Worm (Caenorhabditis elegans) whole organism, young adult: ENCODE measurements around the gene srw-39.

Experiments
- Y53F4B.3 ChIP-seq: fragments of 200-800 bp; sonication (Bioruptor generic); IDR thresholded peaks from 2 replicates; pipeline ENCODE4 v1.3.6; 2022; ENCODE audit warnings: missing genetic modification reagents, missing genetic modification characterization, missing compliant biosample characterization
- ZK185.1 ChIP-seq: sonication (generic microtip); optimal IDR thresholded peaks from 2 replicates; lab custom pipeline; 2016; ENCODE audit warnings: mild to moderate bottlenecking, missing genetic modification characterization, missing compliant biosample characterization; ENCODE audit not compliant: poor library complexity, severe bottlenecking
- cebp-2 ChIP-seq: fragments of 200-800 bp; sonication (Bioruptor generic); IDR thresholded peaks from 2 replicates; pipeline ENCODE4 v1.3.6; 2022; ENCODE audit warnings: missing genetic modification characterization, missing compliant biosample characterization
- dpff-1 ChIP-seq: sonication (generic microtip); optimal IDR thresholded peaks from 2 replicates; lab custom pipeline; 2017; ENCODE audit warnings: mild to moderate bottlenecking, missing genetic modification characterization, missing compliant biosample characterization
- egl-44 ChIP-seq: fragments of 200-800 bp; sonication (Bioruptor generic); IDR thresholded peaks from 2 replicates; pipeline ENCODE4 v1.3.6; 2022; ENCODE audit warnings: missing genetic modification reagents, missing genetic modification characterization, missing compliant biosample characterization
- lin-35 ChIP-seq, 3 experiments: fragments of 150-350 bp in 2 of 3; sonication (generic microtip) in 1 of 3; optimal IDR thresholded peaks; 2 replicates each; lab custom pipeline; 2014 to 2018; ENCODE audit warnings: missing biosample characterization in 3 of 3, missing genetic modification characterization in 3 of 3, missing genetic modification reagents in 3 of 3
- madf-3 ChIP-seq: fragments of 200-800 bp; sonication (Bioruptor generic); IDR thresholded peaks from 2 replicates; pipeline ENCODE4 v1.3.6; 2022; ENCODE audit warnings: missing genetic modification reagents, missing genetic modification characterization, missing compliant biosample characterization
- mcd-1 ChIP-seq: fragments of 200-800 bp; sonication (Bioruptor generic); IDR thresholded peaks from 2 replicates; pipeline ENCODE4 v1.3.6; 2022; ENCODE audit warnings: missing genetic modification reagents, missing genetic modification characterization, missing compliant biosample characterization
- nhr-80 ChIP-seq: sonication (generic microtip); optimal IDR thresholded peaks from 2 replicates; lab custom pipeline; 2016; ENCODE audit warnings: missing genetic modification characterization, missing compliant biosample characterization
- pbrm-1 ChIP-seq: fragments of 200-800 bp; sonication (Bioruptor generic); IDR thresholded peaks from 2 replicates; pipeline ENCODE4 v1.3.6; 2022; ENCODE audit warnings: missing genetic modification reagents, missing genetic modification characterization, missing compliant biosample characterization
- rpc-1 ChIP-seq, 2 experiments: fragments of 150-350 bp in 1 of 2; sonication (generic microtip) in 1 of 2; optimal IDR thresholded peaks; 2 replicates each; lab custom pipeline; 2014 to 2018; ENCODE audit warnings: missing biosample characterization in 1 of 2, missing genetic modification characterization in 1 of 2, missing genetic modification reagents in 1 of 2, missing genotype in 1 of 2
- tbp1 ChIP-seq: fragments of 200-800 bp; sonication (Bioruptor generic); optimal IDR thresholded peaks from 2 replicates; lab custom pipeline; 2018; ENCODE audit warnings: mild to moderate bottlenecking, missing genetic modification characterization, missing compliant biosample characterization
- zfh-2 ChIP-seq: fragments of 200-800 bp; sonication (Bioruptor generic); conservative IDR thresholded peaks from 2 replicates; pipeline ENCODE4 v1.3.6; 2022; ENCODE audit warnings: missing genetic modification reagents, missing genetic modification characterization, missing compliant biosample characterization
- ztf-28 ChIP-seq: fragments of 200-800 bp; sonication (Bioruptor generic); IDR thresholded peaks from 2 replicates; pipeline ENCODE4 v1.3.6; 2022; ENCODE audit warnings: missing genetic modification reagents, missing genetic modification characterization, missing compliant biosample characterization
- ztf-6 ChIP-seq: fragments of 200-800 bp; sonication (Bioruptor generic); IDR thresholded peaks from 2 replicates; pipeline ENCODE4 v1.3.6; 2022; ENCODE audit warnings: missing genetic modification reagents, missing genetic modification characterization, missing compliant biosample characterization

srw-39 gene

DNA sequence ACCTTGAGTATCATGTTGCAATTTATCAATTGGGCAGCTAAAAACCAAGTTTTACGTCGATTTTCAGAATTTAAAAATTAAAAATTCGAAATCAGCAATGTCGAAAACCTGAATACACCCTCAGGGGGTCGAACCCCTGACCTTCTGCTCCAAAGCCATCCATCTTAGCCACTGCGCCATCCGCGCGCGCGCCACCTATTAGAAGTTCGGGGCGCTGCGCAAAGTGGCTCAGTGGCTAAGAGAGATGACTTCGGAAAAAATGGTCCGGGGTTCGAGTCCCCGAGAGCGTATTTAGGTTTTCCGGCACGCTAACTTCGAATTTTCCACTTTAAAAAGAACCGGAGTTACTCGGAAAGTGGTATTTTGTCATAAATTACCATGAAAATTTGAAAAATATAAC is 47.4 kb downstream of the srw-39 start:
- TF ChIP-seq cebp-2 (GFP tag; lab: Robert Waterston, UW) (no peak), zfh-2 (peak; percentile 55)

DNA sequence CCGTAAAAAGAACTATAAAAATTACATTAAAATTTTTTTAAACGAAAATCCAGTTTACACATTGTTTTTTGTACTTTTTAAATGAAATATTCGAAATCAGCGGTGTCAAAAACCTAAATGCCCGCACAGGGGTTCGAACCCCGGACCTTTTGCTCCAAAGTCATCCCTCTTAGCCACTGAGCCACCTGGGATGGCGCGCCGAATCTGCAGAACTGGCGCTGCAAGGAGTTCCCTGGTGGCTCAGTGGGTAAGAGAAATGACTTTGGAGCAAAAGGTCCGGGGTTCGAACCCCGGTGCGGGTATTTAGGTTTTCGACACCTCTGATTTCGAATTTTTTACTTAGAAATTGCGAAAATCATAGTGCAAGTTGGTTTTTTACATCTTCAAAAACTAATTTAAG is 48.2 kb downstream of the srw-39 start:
- TF ChIP-seq mcd-1 (GFP tag; lab: Robert Waterston, UW) (no peak), pbrm-1 (GFP tag; lab: Robert Waterston, UW) (no peak), Y53F4B.3 (GFP tag; lab: Robert Waterston, UW) (no peak), ZK185.1 (tag; lab: Kevin White, UChicago) (no peak), tbp1 (GFP tag; lab: Kevin White, UChicago) (peak; percentile 54), dpff-1 (no peak), ztf-28 (GFP tag; lab: Robert Waterston, UW) (no peak), rpc-1 (optimal IDR thresholded peaks at IDR 0.05; lab: Kevin White, UChicago) (no peak), rpc-1 (tag; optimal IDR thresholded peaks at IDR 0.05; lab: Kevin White, UChicago) (peak; percentile 37)

DNA sequence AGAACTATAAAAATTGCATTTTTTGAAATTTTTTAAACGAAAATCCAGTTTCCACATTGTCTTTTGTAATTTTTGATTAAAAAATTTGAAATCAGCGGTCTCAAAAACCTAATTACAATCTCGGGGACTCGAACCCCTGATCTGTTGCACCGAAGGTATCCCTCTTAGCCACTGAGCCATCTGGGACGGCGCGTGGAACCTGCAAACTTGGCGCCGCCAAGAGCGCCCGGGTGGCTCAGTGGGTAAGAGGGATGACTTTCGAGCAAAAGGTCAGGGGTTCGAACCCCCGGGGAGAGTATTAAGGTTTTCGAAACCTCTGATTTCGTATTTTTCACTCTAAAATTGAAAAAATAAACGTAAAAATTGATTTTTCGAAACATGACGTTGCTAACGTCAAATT is 48.8 kb downstream of the srw-39 start:
- TF ChIP-seq zfh-2 (peak; percentile 55; the same call in 1 of the 2 replicates), egl-44 (GFP tag; lab: Robert Waterston, UW) (no peak), madf-3 (no peak), ztf-6 (GFP tag; lab: Robert Waterston, UW) (no peak)

DNA sequence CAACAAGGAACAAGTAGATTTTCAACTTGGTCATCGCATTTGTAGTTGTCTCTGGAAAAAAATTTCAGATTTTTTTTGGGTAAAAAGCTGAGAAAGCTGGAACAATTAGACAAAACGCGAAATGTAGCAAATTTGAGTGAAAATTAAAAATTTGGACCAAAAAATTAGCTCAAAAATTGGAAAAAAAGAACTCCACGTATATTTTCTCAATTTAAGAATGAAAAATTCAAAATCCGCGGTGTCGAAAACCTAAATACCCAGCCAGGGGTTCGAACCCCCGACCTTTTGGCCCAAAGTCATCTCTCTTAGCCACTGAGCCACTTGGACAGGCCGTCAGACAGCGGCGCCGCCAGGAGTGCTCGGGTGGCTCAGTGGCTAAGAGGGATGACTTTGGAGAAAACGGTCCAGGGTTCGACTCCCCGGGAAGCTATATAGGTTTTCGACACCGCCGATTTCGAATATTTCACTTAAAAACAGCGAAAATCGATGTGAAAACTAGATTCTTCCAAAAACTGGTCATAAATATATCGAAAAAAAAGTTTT is 51.1 kb downstream of the srw-39 start, which contains the start of gene ncx-1:
Gene ncx-1, minus strand, starts transcription at position 51 of the 543 bp plus-strand sequence.
- TF ChIP-seq nhr-80 (tag; lab: Kevin White, UChicago) (no peak), zfh-2 (peak; percentile 69)

DNA sequence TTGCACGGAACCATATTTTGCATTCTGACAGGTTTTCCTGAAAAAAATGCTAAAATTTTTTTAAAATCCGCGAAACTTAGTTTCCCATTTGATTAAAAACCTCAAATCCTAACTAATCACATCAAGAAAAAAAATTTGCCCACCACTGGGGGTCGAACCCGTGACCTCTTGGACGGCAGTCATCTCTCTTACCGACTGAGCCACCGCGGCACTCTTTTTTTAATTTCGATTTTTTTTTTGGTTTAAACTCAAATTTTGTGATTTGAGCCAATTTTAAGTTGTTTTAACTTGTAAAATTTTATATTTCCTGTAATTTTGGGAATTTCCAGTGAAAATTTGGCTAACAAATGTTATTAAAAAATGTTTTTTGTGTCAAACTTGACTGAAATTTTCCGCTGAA is 52.1 kb downstream of the srw-39 start:
- TF ChIP-seq rpc-1 (optimal IDR thresholded peaks at IDR 0.05; lab: Kevin White, UChicago) = peak; percentile 17
- peak; percentile 62 for TF ChIP-seq rpc-1 (tag; optimal IDR thresholded peaks at IDR 0.05; lab: Kevin White, UChicago)
- TF ChIP-seq tbp1 (GFP tag; lab: Kevin White, UChicago) = peak; percentile 71
- TF ChIP-seq lin-35 (GFP tag; optimal IDR thresholded peaks at IDR 0.05; lab: Kevin White, UChicago) = no peak
